Fruit fly (Drosophila melanogaster) S2 (cell line): Measurements from ENCODE around the gene Dcr-1.

ENCODE experiments used
- CG8478 ChIP-seq: fragments of >200 bp; optimal IDR thresholded peaks from 2 replicates; lab custom pipeline; 2018
- CTCF ChIP-seq, 2 experiments: fragments of >200 bp; optimal IDR thresholded peaks; 2 replicates each; lab custom pipeline; 2018

Gene Dcr-1

DNA sequence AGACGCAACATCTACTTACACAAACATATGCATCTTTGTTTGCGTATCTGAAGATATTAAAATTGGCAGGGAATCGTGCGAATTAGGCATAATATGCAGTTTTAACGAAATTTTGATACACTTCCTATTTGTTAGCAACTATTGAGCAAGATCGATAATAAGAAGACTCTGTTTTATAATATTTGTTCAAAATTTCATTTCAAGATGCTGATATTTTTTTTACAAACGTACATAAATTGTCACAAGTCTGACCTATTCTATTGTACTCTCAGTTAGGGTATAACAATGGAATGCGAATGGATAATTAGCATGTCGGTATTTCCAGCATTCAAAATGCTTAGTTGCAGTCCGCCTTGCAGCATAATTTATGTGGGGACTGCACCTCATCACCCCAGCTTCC is 13.0 kb downstream of the Dcr-1 start:
- TF ChIP-seq CG8478 (no peak), CTCF (optimal IDR thresholded peaks at IDR 0.05; lab: Kevin White, UChicago) (no peak)

DNA sequence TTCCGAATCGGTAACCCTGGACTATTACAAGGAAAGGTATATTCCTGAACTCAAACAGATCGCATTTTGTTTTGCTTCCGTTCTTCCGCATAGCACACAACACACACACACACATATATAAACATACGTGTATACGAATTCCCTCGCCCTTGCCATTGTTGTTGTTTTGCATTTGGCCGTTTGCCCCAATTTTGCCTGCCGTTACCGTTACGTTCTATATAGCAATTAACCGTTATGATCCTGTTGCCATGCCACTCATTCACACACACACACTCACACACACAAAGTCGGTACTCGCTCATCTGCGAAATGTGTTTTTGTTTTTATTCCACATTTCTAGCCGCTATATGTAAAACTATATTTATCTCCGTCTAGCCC is 13.4 kb downstream of the Dcr-1 start:
- TF ChIP-seq CG8478 (no peak), CTCF (optimal IDR thresholded peaks at IDR 0.05; lab: Kevin White, UChicago) (no peak)

DNA sequence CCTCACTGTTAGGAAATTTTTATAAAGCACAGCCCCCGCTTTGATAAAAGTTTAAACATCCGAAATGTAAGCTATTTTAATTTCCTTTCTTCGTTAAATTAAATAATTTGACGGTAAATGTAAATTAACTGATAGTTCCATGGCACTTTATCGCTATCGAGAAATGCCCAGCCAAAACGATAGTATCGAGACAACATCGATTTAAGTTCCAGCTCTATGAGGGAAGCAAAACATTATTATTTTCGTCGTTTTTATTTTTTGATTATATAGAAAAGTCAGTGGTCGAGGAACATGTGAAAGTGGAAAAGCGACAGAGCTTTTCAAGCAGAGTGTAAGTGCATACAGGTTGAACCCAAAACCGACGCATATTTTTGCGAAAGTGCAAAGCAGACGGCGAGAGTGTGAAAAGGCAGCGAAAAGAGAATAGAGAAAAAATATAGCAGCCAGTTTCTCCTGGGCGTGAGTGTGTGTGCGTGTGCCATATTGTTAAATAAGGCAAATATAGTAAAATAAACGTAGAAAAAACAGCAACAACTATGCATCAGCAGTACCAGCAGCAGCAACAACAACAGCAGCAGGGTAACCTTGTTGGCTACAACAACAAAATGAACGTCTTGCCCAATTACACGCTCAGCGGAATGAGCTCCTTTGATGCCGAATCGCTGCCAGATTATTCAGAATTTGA is 14.0 kb downstream of the Dcr-1 start, which contains the start of gene CG45049:
TSS of gene CG45049 (plus strand) at position 197 of the 685 bp plus-strand sequence.
- TF ChIP-seq CG8478, result no peak
- TF ChIP-seq CTCF (optimal IDR thresholded peaks at IDR 0.05; lab: Kevin White, UChicago), result no peak

DNA sequence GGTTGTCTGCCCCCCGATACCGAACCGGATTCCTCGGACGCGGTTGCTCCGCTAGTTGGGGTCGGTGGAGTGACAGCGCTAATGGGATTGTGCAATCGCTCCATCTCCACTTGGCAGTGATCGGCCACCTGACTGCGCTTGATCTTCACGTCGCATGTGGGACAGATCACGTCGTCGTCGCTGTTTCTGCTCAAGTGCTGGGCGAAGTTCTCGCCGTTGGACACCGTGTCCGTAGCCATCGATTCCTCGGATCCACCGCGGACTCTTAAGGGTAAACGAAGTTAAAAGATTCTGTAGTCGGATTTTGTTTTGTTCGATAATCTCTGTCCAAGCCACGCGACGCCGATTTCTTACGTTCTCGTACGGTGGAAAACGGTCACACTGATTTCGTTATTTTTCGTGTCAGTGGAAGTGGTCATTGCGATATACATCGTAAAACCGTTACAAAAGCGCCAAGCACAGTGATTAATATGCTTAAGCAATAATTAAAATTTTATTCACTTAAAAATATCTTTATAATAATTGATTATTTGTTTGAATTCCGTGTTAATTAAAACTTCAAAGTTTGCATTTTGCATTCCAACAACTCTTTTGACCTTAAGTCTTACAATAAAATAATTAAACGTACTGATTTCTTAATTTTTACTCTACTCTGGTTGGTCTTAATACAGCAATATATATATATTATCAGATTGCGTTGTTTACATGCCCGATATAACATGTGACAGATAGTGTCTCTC is 14.7 kb downstream of the Dcr-1 start, which contains the start of gene RNF220:
TSS of gene RNF220 (minus strand) at position 384 of the 740 bp plus-strand sequence.
- TF ChIP-seq CTCF (optimal IDR thresholded peaks at IDR 0.05; lab: Kevin White, UChicago) (peak; percentile 2 to 34), CG8478 (no peak)

DNA sequence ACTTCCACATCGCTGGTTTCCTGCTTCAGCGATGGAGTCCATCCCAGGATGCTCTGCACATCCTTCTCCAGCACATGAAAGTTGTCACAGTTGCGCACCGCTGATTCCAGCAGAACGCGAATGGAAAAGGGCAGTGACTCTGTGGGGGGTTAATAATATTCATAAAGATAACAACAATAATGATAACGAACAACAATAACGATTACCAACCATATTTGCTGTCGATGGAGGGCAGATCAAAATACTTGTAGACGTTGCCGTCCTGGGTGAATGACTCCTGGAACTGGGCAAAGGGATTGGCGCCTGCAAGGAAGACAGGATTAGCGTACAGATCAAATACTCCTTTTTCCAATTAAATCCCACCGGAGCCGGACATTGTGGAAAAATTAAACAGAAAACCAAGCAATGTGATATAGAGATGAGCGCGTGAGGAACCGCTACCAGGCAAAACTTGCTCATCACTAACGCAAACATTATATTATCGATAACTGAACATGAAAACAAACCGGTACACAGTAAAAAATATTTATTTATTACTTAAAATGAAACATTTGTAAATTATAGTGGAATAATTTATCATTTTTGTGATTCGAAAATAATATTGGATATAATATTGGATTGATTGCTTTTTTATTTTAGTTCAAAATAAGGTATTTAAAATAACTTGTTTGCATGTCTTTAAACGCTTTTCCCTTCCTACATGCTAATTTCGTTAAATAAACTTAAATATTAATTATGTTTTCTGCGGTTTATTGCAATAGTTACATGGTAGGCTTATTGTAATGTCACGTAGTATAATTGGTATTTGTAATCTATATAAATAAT is 16.5 kb downstream of the Dcr-1 start, which contains the start of gene Irp-1A:
TSS of gene Irp-1A (minus strand) at position 439 of the 825 bp plus-strand sequence.
- TF ChIP-seq CG8478, result no peak
- no peak for TF ChIP-seq CTCF (optimal IDR thresholded peaks at IDR 0.05; lab: Kevin White, UChicago)

DNA sequence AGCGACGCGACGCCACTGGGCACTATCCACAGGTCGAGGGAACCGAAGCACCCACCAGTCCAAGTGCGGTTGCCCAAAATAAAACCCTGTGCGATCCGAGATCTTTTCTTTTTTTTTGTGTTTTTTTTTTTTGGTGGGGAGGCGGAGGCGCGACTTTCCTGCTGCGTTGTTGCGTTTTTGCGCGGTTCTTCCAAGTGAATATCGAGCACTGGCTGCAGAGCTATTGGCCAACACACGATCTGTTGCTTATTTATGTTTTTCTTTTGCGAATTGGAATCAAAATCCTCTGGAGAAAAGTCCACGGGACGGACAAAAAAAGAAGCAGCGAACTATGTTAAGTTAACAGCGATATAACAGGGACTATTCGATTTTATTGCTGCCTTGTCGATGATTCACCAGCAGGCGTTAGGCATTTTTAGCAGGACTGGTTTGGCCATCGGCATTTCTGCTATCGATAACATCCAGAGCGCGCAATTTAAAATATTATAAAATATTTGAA is 20.0 kb downstream of the Dcr-1 start, which contains the start of gene wge:
TSS of gene wge (minus strand) at position 343 of the 499 bp plus-strand sequence.
- peak in 1 of 2 experiments; percentile 21 for TF ChIP-seq CTCF (optimal IDR thresholded peaks at IDR 0.05; lab: Kevin White, UChicago)
- no peak for TF ChIP-seq CG8478

DNA sequence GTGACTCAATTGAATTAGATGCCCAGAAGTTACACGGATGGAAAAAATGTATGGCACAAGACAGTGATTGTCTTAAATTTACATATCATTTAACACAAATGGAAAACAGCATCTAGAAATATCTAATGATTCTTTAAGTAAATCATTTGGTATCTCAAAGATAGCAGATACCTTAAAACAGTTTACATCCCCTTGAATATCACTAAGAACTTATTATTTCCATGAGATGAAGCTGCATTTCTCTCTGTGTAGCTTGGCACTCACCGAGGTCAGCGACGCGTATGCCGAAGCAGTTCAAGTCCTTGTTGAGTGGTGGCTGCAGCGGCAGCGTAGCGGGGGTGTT is 21.3 kb downstream of the Dcr-1 start:
- TF ChIP-seq CG8478, result no peak

DNA sequence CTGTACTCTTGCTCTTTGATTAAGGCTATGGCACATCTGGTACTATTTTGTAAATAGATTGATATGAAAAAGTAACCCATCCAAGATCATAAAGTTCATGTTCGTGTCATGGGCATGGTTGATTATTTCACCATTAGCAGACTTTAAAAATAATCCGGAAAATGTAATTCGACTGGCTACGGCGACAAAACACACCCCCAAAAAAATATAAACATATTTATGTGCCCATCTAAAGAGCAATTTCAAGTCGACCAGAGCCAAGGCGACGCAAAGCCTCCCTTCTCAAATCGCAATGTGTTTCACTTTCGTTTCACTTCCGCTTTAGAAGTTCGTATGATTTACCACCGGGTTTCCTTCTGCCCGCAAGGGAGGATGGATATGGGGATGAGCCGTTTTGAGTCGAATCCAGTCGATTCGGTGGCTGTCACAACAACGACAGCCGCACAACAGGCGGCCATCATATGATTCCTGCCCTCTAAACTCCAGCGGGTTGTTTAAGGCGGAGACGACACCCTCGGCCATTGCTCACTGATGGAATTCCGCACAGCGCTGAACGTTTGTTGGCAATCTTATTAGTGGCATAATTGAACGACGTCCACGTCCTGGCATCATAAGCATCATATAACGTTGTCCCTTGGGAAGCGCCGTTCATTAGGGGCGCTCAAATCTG is 21.8 kb downstream of the Dcr-1 start:
- TF ChIP-seq CTCF (optimal IDR thresholded peaks at IDR 0.05; lab: Kevin White, UChicago) (no peak), CG8478 (no peak)

DNA sequence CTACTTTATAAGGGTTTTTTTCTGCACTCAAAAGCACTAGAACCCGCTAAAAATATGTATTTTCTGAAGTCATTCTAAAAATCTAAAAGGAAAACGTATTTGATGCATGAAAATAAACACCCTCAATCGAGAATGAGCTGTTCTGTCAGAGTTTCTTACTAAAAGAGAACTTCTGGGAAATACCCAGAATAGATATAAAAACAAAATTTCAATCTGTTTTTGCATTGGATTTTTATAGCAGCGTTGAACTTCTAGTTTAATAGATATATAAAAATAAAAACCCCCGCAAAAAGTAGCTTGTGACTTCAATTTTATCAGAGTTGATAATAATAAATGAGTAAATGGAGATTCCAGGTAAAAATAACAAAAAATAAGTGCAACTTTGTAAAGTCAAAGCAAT is 22.5 kb downstream of the Dcr-1 start:
- TF ChIP-seq CG8478, result no peak
- no peak for TF ChIP-seq CTCF (optimal IDR thresholded peaks at IDR 0.05; lab: Kevin White, UChicago)

DNA sequence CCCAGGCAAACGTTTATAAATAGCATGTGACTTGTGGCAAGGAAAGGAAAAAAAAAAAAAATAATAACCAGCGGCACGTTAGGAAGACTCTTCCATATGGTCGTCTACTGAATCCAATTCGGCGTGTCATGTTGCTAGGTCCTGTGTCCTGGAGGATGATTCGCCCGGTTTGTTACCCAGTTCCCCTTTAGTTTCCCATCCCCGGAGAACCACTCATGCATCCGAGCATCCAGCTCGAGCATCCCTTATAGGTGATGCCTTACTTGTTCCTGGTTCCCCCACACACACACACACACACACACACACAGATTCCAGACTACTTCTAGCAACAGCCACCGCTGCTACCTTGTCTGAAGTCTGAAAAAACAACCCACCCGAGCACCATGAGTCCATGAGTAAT is 23.0 kb downstream of the Dcr-1 start:
- TF ChIP-seq CG8478, result no peak
- TF ChIP-seq CTCF (optimal IDR thresholded peaks at IDR 0.05; lab: Kevin White, UChicago), result no peak

DNA sequence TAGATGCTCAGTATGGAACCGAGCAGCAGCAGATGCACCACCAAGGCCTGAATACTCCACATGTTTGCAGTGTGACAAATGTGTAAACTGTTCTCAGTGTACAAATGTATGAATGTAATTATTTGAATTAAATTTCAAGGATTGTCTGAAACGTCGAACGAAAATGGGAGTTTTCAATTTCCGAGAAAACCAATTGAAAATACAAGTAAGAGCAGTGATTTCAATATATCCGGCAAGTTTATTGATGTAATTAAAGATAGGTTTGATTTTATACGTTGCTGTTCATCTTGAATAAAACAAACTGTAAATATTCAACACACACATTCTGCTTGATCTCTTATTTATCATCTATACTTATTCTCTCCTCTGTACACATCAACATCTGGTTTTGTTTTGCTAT is 30.2 kb downstream of the Dcr-1 start, which contains the start of gene CG4907:
TSS of gene CG4907 (minus strand) at position 101 of the 400 bp plus-strand sequence.
- no peak for TF ChIP-seq CTCF (optimal IDR thresholded peaks at IDR 0.05; lab: Kevin White, UChicago)
- no peak for TF ChIP-seq CG8478

DNA sequence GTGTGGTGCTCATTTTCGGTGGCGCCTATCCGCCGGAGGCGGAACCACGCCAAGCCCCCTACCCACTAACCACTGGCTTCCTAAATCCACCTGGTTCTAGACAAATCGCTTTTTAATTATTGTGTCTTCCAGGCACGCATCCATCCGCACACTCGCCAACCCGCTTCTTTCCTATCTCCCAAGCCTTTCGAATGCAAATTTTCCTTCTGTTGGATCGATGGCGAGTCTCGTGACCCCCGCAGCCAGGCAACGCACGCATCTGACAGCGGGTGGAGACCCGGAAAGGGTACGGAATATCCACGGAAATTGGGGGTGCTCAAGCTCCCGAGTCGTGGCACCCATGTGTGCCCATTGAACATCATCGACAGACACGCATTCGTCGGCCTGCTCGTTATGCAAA is 33.7 kb downstream of the Dcr-1 start, which contains the start of gene CG13842:
TSS of gene CG13842 (minus strand) at position 101 of the 400 bp plus-strand sequence.
- TF ChIP-seq CG8478, result no peak
- TF ChIP-seq CTCF (optimal IDR thresholded peaks at IDR 0.05; lab: Kevin White, UChicago), result no peak

DNA sequence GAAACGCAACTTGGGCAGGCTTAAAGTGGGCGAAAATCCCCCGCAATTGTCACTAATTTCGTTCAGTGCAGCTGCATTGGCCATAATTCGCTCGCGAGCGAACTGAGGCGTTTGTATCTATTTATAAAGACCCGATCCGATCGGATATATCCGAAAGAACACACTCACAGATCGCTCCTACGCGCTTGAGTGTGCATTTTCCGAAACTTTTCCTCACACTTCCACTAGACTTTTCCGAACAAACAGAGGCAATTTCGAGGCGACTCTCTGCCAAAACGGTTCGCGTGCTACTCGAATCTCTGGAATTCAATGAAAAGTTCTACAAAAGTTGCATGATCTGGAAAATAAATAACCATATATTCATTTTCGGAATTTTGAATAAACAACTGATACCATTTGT is 39.1 kb downstream of the Dcr-1 start, which contains the start of the genes CG6972 and CCAP:
TSS of gene CG6972 (plus strand) at position 215 of the 400 bp plus-strand sequence.
TSS of gene CCAP (minus strand) at position 292 of the 400 bp plus-strand sequence.
- TF ChIP-seq CG8478, result no peak

DNA sequence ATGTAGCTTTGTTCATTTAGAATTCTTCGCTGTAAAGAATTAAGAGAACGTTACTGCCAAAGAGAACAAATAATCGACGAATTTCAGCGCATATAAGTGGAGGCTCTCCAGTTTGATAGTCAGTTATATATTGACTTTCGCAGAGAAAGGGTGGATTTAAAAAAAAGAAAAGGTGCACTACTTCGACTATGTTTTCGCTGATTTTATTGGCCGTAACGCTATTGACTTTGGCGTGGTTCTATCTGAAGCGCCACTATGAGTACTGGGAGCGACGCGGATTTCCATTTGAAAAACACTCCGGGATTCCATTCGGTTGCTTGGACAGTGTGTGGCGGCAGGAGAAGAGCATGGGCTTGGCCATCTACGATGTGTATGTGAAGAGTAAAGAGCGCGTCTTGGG is 42.7 kb downstream of the Dcr-1 start, which contains the start of gene Cyp6d4:
TSS of gene Cyp6d4 (plus strand) at position 112 of the 400 bp plus-strand sequence.
- no peak for TF ChIP-seq CG8478
- no peak for TF ChIP-seq CTCF (optimal IDR thresholded peaks at IDR 0.05; lab: Kevin White, UChicago)
